Worm (Caenorhabditis elegans) whole organism, mixed stage, embryonic: ENCODE data around the gene swip-10.

Experiments used
- nhr-28 ChIP-seq: fragments of 150-350 bp; optimal IDR thresholded peaks from 2 replicates; lab custom pipeline; 2014; ENCODE audit warnings: missing biosample characterization, missing genetic modification characterization
- snpc-4 ChIP-seq: fragments of 150-350 bp; optimal IDR thresholded peaks from 2 replicates; lab custom pipeline; 2014; ENCODE audit warnings: missing biosample characterization, missing genetic modification characterization

DNA sequence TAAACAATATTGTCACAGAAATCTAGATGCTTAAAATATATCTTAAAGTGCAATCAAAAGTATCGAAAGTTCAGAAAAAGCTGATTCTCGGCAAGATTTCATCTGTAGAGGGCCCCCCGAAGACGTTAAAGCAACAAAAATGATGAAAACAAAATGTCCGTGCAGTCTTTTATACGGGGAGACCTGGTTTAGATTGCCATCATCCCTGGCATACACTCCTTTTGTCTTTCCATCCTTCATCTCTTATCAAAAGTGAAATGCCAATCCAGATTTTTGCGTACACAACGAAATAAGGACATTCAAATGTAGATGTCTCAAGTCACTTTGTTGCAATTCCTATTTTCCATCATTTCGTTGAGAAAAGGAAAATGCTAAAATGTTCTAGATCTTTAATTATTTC lies 3.9 kb downstream of the swip-10 start:
- TF ChIP-seq snpc-4 (tag; lab: Kevin White, UChicago) = no peak
- no peak for TF ChIP-seq nhr-28 (tag; lab: Kevin White, UChicago)
